Worm (Caenorhabditis elegans): ENCODE measurements around the gene K02E10.4.

DNA sequence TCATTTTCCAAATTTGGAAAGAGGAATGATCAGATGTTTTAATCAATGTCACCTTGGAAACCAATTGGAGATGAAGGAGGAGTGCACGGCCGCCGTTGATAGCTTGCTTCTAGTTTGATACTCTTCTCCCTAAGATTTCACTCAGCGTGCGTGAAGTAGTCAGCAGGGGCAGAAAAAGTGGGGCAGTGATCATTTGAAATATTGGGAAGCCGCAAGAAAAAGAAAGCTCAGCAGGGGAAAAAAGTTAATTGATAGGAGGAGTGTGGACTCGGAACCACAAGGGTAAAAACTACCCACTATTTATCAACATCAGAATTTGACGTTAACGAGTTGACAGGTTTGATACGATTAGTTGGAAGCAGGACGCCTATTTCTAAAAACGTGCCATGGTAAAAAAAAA, 25.4 kb downstream of the K02E10.4 start, which contains the start of gene K02E10.7:
- TF ChIP-seq ztf-29 (GFP tag; IDR thresholded peaks at IDR 0.05) (no peak), klf-2 (GFP tag; conservative IDR thresholded peaks at IDR 0.05) (no peak), flt-1 (GFP tag; IDR thresholded peaks at IDR 0.05) (no peak)
